Worm (Caenorhabditis elegans): ENCODE data around the gene Y39H10A.1.

DNA sequence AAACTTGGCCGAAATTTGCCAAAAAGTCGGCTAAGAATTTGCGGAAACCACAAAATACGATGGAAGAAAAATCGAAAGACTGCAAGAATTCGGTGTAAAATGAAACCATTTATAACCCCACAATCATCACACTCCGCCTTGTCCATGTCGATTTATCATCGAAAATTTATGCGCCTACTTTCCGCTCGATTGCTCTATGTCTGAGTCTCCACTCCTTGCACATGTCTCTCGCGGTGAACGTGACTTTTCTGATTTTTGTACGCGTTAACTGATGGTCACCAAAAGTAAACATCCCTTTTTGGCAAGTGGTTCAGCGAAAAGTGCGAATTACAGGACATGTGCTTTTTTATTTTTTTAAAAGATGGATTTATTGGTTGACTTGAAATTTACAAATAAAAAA is 9.9 kb downstream of the Y39H10A.1 start:
- TF ChIP-seq nhr-237 (tag; optimal IDR thresholded peaks at IDR 0.05): no peak
- TF ChIP-seq nhr-76 (tag; optimal IDR thresholded peaks at IDR 0.05): no peak
- TF ChIP-seq nhr-12 (tag; optimal IDR thresholded peaks at IDR 0.05): no peak
- TF ChIP-seq ces-1 (GFP tag; optimal IDR thresholded peaks at IDR 0.05): no peak

All from whole organism, mixed stage, embryonic.